Fruit fly (Drosophila melanogaster) whole organism, wandering third instar larva: Measurements from ENCODE around the gene Vha16-5.

Experiments used
- CG32264 ChIP-seq: fragments of 200-800 bp; sonication (Bioruptor generic); optimal IDR thresholded peaks from 2 replicates; lab custom pipeline; 2016; ENCODE audit warnings: missing biosample characterization, missing genetic modification characterization
- Hnf4 ChIP-seq: fragments of 200-800 bp; sonication (Bioruptor generic); optimal IDR thresholded peaks from 2 replicates; lab custom pipeline; 2016; ENCODE audit warnings: missing biosample characterization, mild to moderate bottlenecking, missing genetic modification characterization
- Hr78 ChIP-seq: fragments of >200 bp; optimal IDR thresholded peaks from 2 replicates; lab custom pipeline; 2017; ENCODE audit warnings: missing biosample characterization, missing genetic modification characterization
- Hr83 ChIP-seq: fragments of 200-300 bp; sonication (Bioruptor generic); optimal IDR thresholded peaks from 2 replicates; lab custom pipeline; 2016; ENCODE audit warnings: missing biosample characterization, mild to moderate bottlenecking, missing genetic modification characterization, moderate library complexity; ENCODE audit not compliant: poor library complexity, severe bottlenecking
- Jra ChIP-seq: sonication (Bioruptor generic); optimal IDR thresholded peaks from 2 replicates; lab custom pipeline; 2016; ENCODE audit warnings: missing biosample characterization, missing genetic modification characterization
- Mio ChIP-seq: sonication (Bioruptor generic); optimal IDR thresholded peaks from 2 replicates; lab custom pipeline; 2016; ENCODE audit warnings: missing biosample characterization, missing genetic modification characterization
- Myc ChIP-seq: fragments of >200 bp; optimal IDR thresholded peaks from 2 replicates; lab custom pipeline; 2017
- Rel ChIP-seq, 2 experiments: fragments of 200-800 bp; sonication (Bioruptor generic) in 1 of 2; optimal IDR thresholded peaks; 2 replicates in 1 of 2; 3 replicates in 1 of 2; lab custom pipeline; 2016 to 2019; ENCODE audit warnings: mild to moderate bottlenecking in 2 of 2, missing biosample characterization in 2 of 2, missing genetic modification characterization in 2 of 2, moderate library complexity in 1 of 2
- br ChIP-seq: fragments of 200-800 bp; sonication (Bioruptor generic); optimal IDR thresholded peaks from 2 replicates; lab custom pipeline; 2016; ENCODE audit warnings: missing biosample characterization, missing genetic modification characterization
- brk ChIP-seq: fragments of 200-800 bp; sonication (Bioruptor generic); optimal IDR thresholded peaks from 2 replicates; lab custom pipeline; 2016; ENCODE audit warnings: missing biosample characterization, mild to moderate bottlenecking, missing genetic modification characterization
- pan ChIP-seq: fragments of >200 bp; optimal IDR thresholded peaks from 2 replicates; lab custom pipeline; 2017
- rgr ChIP-seq: fragments of 200-800 bp; sonication (Bioruptor generic); optimal IDR thresholded peaks from 3 replicates; lab custom pipeline; 2016; ENCODE audit warnings: missing biosample characterization, mild to moderate bottlenecking, missing genetic modification characterization

DNA sequence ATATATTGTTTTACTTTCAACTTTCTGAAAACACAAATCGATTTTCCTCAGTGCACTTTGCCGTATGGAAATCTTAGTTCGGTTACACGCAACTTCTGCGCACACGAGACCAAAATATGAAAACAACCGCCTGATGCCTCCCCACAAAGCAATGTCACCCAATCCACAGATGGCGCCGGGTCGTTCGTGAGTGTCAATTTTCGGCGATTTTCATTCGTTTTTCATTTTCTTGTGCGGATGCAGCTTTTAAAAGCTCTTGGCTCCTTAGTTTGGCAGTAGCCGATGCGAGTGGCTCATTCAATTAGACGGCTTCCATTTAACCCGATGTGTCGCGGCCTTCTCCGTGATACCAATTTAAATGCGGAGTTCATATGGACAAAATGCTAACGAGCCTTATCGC is 12.9 kb downstream of the Vha16-5 start, which contains the start of gene CG6431:
- TF ChIP-seq Jra (GFP tag; lab: Kevin White, UChicago): no peak
- TF ChIP-seq Hr83 (GFP tag; lab: Kevin White, UChicago): no peak
- TF ChIP-seq CG32264 (GFP tag; lab: Kevin White, UChicago): no peak
- TF ChIP-seq pan (lab: Kevin White, UChicago): no peak
- no peak for TF ChIP-seq Rel (GFP tag; optimal IDR thresholded peaks at IDR 0.05; lab: Kevin White, UChicago)
- TF ChIP-seq Rel (tag; optimal IDR thresholded peaks at IDR 0.05; lab: Kevin White, UChicago): no peak
- no peak for TF ChIP-seq Hnf4
- no peak for TF ChIP-seq Mio
- TF ChIP-seq br (GFP tag; lab: Kevin White, UChicago): no peak
- no peak for TF ChIP-seq rgr (GFP tag; lab: Kevin White, UChicago)
- TF ChIP-seq Myc: no peak
- no peak for TF ChIP-seq Hr78 (GFP tag; lab: Kevin White, UChicago)
- no peak for TF ChIP-seq brk (GFP tag; lab: Kevin White, UChicago)
